Fruit fly (Drosophila melanogaster): ENCODE measurements around the gene Aplip1.
A peak's percentile ranks its signal among the peaks of the same experiment; 100 is the strongest.

The Aplip1 gene

DNA sequence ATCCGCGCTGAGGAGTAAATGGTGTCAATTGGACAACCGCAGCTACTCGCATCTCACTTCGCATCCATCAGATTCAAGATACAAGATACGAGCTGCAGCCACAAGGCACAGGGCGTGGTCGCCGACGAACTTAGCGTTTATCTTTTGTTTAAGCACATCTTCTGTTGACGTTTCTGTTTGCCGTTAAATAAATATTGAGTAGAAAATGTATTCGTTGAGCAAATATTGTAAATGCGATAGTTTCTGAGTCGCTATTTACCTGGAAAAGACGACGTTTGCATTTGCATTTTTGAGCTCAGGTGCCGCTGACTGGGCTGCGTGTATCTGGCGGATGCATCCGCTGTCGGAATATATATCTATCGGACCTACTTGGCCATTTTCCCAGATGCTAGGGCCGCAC is 29.9 kb upstream of the Aplip1 start (continued):
- TF ChIP-seq sens-2 (GFP tag; IDR thresholded peaks at IDR 0.05) (0 out of 2 replicates have a peak, but pooled peaks have one; percentile 34), B-H2 (GFP tag; optimal IDR thresholded peaks at IDR 0.05) (no peak), HLHmδ (GFP tag; optimal IDR thresholded peaks at IDR 0.05) (peak; percentile 10), da (GFP tag; optimal IDR thresholded peaks at IDR 0.05) (no peak), CG2712 (tag; optimal IDR thresholded peaks at IDR 0.05) (peak; percentile 26), Jarid2 (GFP tag; optimal IDR thresholded peaks at IDR 0.05) (peak; percentile 32), Spps (tag; optimal IDR thresholded peaks at IDR 0.05) (peak; percentile 17), fd96Cb (tag; optimal IDR thresholded peaks at IDR 0.05) (no peak), ewg (GFP tag; optimal IDR thresholded peaks at IDR 0.05) (peak; percentile 51), nerfin-2 (GFP tag; IDR thresholded peaks at IDR 0.05; ENCODE audit: partially characterized antibody) (no peak), Dad (GFP tag; optimal IDR thresholded peaks at IDR 0.05) (no peak), fd64A (GFP tag; optimal IDR thresholded peaks at IDR 0.05) (peak; percentile 91), CG4424 (GFP tag; optimal IDR thresholded peaks at IDR 0.05) (peak; percentile 1), btn (GFP tag; optimal IDR thresholded peaks at IDR 0.05) (peak; percentile 49), cwo (GFP tag; optimal IDR thresholded peaks at IDR 0.05) (no peak), lbe (GFP tag; optimal IDR thresholded peaks at IDR 0.05) (no peak), Hand (GFP tag; optimal IDR thresholded peaks at IDR 0.05) (no peak), Aef1 (GFP tag; IDR thresholded peaks at IDR 0.05) (no peak), CG15479 (GFP tag; optimal IDR thresholded peaks at IDR 0.05) (peak; percentile 69), CG11504 (tag; optimal IDR thresholded peaks at IDR 0.05) (peak; percentile 56), lab (GFP tag; optimal IDR thresholded peaks at IDR 0.05) (peak; percentile 71), stc (GFP tag; IDR thresholded peaks at IDR 0.05) (peak; percentile 51), exex (tag; optimal IDR thresholded peaks at IDR 0.05) (no peak), pzg (GFP tag; optimal IDR thresholded peaks at IDR 0.05) (no peak), disco-r (GFP tag; optimal IDR thresholded peaks at IDR 0.05) (no peak), CG17612 (GFP tag; IDR thresholded peaks at IDR 0.05) (no peak), ATbp (GFP tag; optimal IDR thresholded peaks at IDR 0.05) (peak; percentile 96), zen2 (GFP tag; IDR thresholded peaks at IDR 0.05; ENCODE audit: partially characterized antibody) (no peak), nmo (GFP tag; optimal IDR thresholded peaks at IDR 0.05) (no peak), CG12236 (GFP tag; optimal IDR thresholded peaks at IDR 0.05) (peak; percentile 39), CG11723 (GFP tag; optimal IDR thresholded peaks at IDR 0.05) (peak; percentile 62), CG14965 (GFP tag; optimal IDR thresholded peaks at IDR 0.05; ENCODE audit: borderline replicate concordance) (no peak), z (GFP tag; IDR thresholded peaks at IDR 0.05) (peak; percentile 57; the same call in 1 of the 3 replicates), dimm (GFP tag; IDR thresholded peaks at IDR 0.05) (no peak), CG31441 (GFP tag; IDR thresholded peaks at IDR 0.05) (no peak), CG6689 (GFP tag; IDR thresholded peaks at IDR 0.05) (peak; percentile 42), CG2120 (GFP tag; optimal IDR thresholded peaks at IDR 0.05) (no peak), CG14710 (tag; optimal IDR thresholded peaks at IDR 0.05) (peak; percentile 57), CHES-1-like (GFP tag; optimal IDR thresholded peaks at IDR 0.05) (no peak), CG1529 (GFP tag; optimal IDR thresholded peaks at IDR 0.05) (peak; percentile 84), CG15514 (GFP tag; optimal IDR thresholded peaks at IDR 0.05) (no peak), Sry-δ (GFP tag; optimal IDR thresholded peaks at IDR 0.05) (no peak), Hr39 (optimal IDR thresholded peaks at IDR 0.05) (no peak), CG9727 (GFP tag; optimal IDR thresholded peaks at IDR 0.05) (peak; percentile 75), H15 (GFP tag; IDR thresholded peaks at IDR 0.05) (0 out of 3 replicates have a peak, but pooled peaks have one; percentile 35), tx (GFP tag; optimal IDR thresholded peaks at IDR 0.05) (no peak), E2f1 (GFP tag; IDR thresholded peaks at IDR 0.05) (no peak; the same call in 1 of the 2 replicates), tap (tag; optimal IDR thresholded peaks at IDR 0.05) (peak; percentile 50), CG5953 (GFP tag; IDR thresholded peaks at IDR 0.05) (peak; percentile 35; the same call in 1 of the 2 replicates), CG9215 (GFP tag; IDR thresholded peaks at IDR 0.05) (no peak), slbo (GFP tag; IDR thresholded peaks at IDR 0.05) (no peak)

Measured in whole organism, embryonic.